Fruit fly (Drosophila melanogaster): ENCODE results near the gene CG14621.
A peak's percentile ranks its signal among the peaks of the same experiment; 100 is the strongest.

CG14621 gene

dm6 chrX:22455509-22456179 is 11.6 kb downstream of the CG14621 start, which contains the start of gene Usp2 (continued):
- peak; percentile 74 for TF ChIP-seq bbx (GFP tag; IDR thresholded peaks at IDR 0.05; ENCODE audit: partially characterized antibody)
- no peak for TF ChIP-seq ind (GFP tag; optimal IDR thresholded peaks at IDR 0.05)
- TF ChIP-seq MESR4 (GFP tag; optimal IDR thresholded peaks at IDR 0.05), result no peak
- TF ChIP-seq Trl (optimal IDR thresholded peaks at IDR 0.05), result no peak
- TF ChIP-seq Trl (GFP tag; optimal IDR thresholded peaks at IDR 0.05), result peak; percentile 8
- TF ChIP-seq CG11247 (GFP tag; IDR thresholded peaks at IDR 0.05), result no peak
- TF ChIP-seq CG16863 (GFP tag; optimal IDR thresholded peaks at IDR 0.05), result no peak
- no peak for TF ChIP-seq Taf1 (GFP tag; IDR thresholded peaks at IDR 0.05)
- no peak for TF ChIP-seq jing (GFP tag; optimal IDR thresholded peaks at IDR 0.05)
- no peak for TF ChIP-seq CG14667 (GFP tag; IDR thresholded peaks at IDR 0.05)
- peak; percentile 27; the same call in 1 of the 2 replicates for TF ChIP-seq E2f2 (GFP tag; IDR thresholded peaks at IDR 0.05)
- TF ChIP-seq Doc2 (GFP tag; IDR thresholded peaks at IDR 0.05), result no peak
- TF ChIP-seq CG7839 (tag; optimal IDR thresholded peaks at IDR 0.05), result no peak
- peak; percentile 46 for TF ChIP-seq Lhr (GFP tag; optimal IDR thresholded peaks at IDR 0.05)
- TF ChIP-seq CTCF (GFP tag; optimal IDR thresholded peaks at IDR 0.05), result peak; percentile 9
- TF ChIP-seq CG16813 (GFP tag; IDR thresholded peaks at IDR 0.05; ENCODE audit: partially characterized antibody), result peak; percentile 74
- TF ChIP-seq abd-A (tag; optimal IDR thresholded peaks at IDR 0.05), result no peak
- TF ChIP-seq CG1832 (GFP tag; optimal IDR thresholded peaks at IDR 0.05), result no peak
- no peak for TF ChIP-seq fru (optimal IDR thresholded peaks at IDR 0.05)
- TF ChIP-seq phol (tag; optimal IDR thresholded peaks at IDR 0.05), result peak; percentile 48
- TF ChIP-seq Awh (GFP tag; IDR thresholded peaks at IDR 0.05), result no peak
- TF ChIP-seq CG12391 (tag; optimal IDR thresholded peaks at IDR 0.05), result no peak
- no peak for TF ChIP-seq CG3726 (GFP tag; IDR thresholded peaks at IDR 0.05)
- TF ChIP-seq CG10321 (GFP tag; IDR thresholded peaks at IDR 0.05), result no peak
- TF ChIP-seq Bdp1 (GFP tag; optimal IDR thresholded peaks at IDR 0.05), result no peak
- TF ChIP-seq Ada2b (GFP tag; IDR thresholded peaks at IDR 0.05), result no peak
- TF ChIP-seq ci (GFP tag; IDR thresholded peaks at IDR 0.05), result no peak
- no peak for TF ChIP-seq Fer3 (tag; optimal IDR thresholded peaks at IDR 0.05)
- no peak for TF ChIP-seq NfI (GFP tag; optimal IDR thresholded peaks at IDR 0.05)
- TF ChIP-seq CG2202 (tag; optimal IDR thresholded peaks at IDR 0.05), result no peak
- TF ChIP-seq CG30020 (tag; optimal IDR thresholded peaks at IDR 0.05), result peak; percentile 88
- TF ChIP-seq CG3065 (GFP tag; optimal IDR thresholded peaks at IDR 0.05), result no peak
- no peak for TF ChIP-seq CG10565 (GFP tag; optimal IDR thresholded peaks at IDR 0.05)
- TF ChIP-seq Sox100B (GFP tag; optimal IDR thresholded peaks at IDR 0.05), result no peak
- TF ChIP-seq amos (GFP tag; IDR thresholded peaks at IDR 0.05; ENCODE audit: partially characterized antibody), result peak; percentile 84
- 0 out of 3 replicates have a peak, but pooled peaks have one; percentile 15 for TF ChIP-seq CG34422 (GFP tag; IDR thresholded peaks at IDR 0.05)
- no peak for TF ChIP-seq CG11504 (tag; optimal IDR thresholded peaks at IDR 0.05)
- TF ChIP-seq CG12769 (tag; optimal IDR thresholded peaks at IDR 0.05), result no peak
- TF ChIP-seq CG3163 (GFP tag; optimal IDR thresholded peaks at IDR 0.05), result no peak
- TF ChIP-seq Xbp1 (GFP tag; optimal IDR thresholded peaks at IDR 0.05), result no peak
- no peak for TF ChIP-seq CG5180 (GFP tag; optimal IDR thresholded peaks at IDR 0.05)
- no peak for TF ChIP-seq repo (GFP tag; optimal IDR thresholded peaks at IDR 0.05)
- TF ChIP-seq CG6175 (GFP tag; IDR thresholded peaks at IDR 0.05), result no peak
- TF ChIP-seq Fer1 (GFP tag; optimal IDR thresholded peaks at IDR 0.05), result no peak
- no peak for TF ChIP-seq Mrtf (GFP tag; IDR thresholded peaks at IDR 0.05)
- no peak for TF ChIP-seq en (GFP tag; optimal IDR thresholded peaks at IDR 0.05)
- TF ChIP-seq rib (GFP tag; IDR thresholded peaks at IDR 0.05), result peak; percentile 43; the same call in 1 of the 2 replicates
- no peak; the same call in 2 of the 3 replicates for TF ChIP-seq vnd (GFP tag; IDR thresholded peaks at IDR 0.05; ENCODE audit: partially characterized antibody)
- TF ChIP-seq bsh (GFP tag; optimal IDR thresholded peaks at IDR 0.05), result no peak
- TF ChIP-seq h (optimal IDR thresholded peaks at IDR 0.05), result no peak
- no peak for TF ChIP-seq CG16779 (GFP tag; IDR thresholded peaks at IDR 0.05)
- TF ChIP-seq CG2875 (GFP tag; optimal IDR thresholded peaks at IDR 0.05), result no peak
